Fruit fly (Drosophila melanogaster) whole organism, larva: Measurements from ENCODE around the gene ND-24.

Experiments
- noc ChIP-seq: fragments of 200-800 bp; sonication (Bioruptor generic); optimal IDR thresholded peaks from 3 replicates; lab custom pipeline; 2019; ENCODE audit warnings: missing biosample characterization, mild to moderate bottlenecking, missing genetic modification characterization, moderate library complexity

The ND-24 gene

DNA sequence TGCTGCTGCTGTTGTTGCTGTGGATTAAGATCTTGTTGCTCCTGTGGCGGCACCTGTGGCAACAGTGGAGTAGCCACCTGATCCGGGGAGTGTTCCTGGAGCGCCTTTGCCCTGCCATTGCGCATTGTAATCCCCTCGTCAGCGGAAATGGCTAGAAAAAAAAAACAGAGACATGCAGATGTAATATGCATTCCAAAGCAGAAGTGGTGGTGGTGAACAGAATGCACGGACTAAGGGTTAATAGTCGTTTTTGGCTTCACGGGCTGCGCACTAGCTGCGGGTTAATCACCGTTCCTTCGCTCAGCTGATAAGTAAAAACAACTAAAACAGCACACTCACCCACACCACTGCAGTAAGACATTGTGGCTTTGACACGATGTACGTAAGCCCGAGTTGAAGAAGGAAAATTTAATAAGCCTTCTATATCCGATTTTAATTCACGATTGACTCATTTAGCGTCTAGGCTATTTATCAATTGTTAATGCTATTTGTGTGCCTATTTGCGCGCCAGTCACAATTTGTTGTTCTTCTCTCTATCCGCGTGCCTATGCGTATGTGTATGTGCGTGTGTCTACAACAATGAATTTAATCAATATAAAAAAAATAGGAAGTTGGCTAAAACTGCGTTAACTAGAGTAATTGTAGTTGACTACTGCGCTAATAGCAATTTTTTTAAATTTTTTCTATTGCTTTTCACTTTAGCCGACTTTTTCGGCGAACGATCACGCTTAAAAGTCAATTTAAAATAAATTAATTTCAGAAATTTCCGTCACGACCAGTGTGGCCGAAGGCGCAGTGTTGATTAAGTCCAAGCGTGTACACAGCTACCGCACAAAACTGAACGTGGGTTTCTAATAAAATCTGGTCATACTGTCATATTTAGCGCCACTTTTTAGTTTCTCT is 4.5 kb upstream of the ND-24 start, which contains the start of gene stas:
Gene stas, minus strand, starts transcription at position 806 of the 903 bp plus-strand sequence.
- TF ChIP-seq noc (tag; lab: Kevin White, UChicago), result peak; percentile 10

DNA sequence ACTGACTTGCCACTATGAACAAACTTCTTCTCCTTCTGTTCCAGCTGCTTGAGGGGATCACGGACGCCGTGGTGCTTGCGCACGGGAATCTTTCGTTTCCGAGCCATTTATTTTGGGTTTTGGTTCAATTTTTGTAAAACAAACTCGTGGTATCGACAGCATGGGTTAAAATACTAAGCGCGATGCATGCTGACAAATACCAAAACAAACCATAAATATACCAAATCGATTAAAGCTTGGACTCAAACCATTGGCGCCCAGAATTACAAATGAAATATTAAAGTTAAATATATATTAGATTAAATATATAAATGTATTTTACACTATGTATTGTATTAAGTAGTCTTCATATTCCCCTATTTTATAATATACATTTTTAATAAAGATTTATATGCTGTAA is 2.6 kb upstream of the ND-24 start, which contains the start of gene CG8326:
Gene CG8326, minus strand, starts transcription at position 176 of the 400 bp plus-strand sequence.
- TF ChIP-seq noc (tag; lab: Kevin White, UChicago), result no peak

DNA sequence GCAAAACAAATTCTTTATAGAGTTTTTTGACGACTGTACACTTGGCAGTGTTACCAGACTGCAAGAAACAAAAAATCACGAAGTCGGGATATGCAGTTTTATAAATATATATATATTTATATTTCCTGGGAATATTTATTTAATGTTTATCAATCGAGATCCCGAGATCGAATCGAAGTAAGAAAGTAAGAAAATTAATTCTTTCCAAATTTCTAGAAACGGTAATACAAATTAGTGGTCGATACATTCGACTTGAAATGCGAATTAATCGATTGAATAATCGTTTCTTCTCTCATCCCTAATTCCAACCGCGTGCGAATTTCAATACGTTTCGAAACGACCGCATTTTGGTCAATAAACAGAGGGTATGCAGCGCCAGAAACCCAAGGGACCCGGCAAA is 4.1 kb downstream of the ND-24 start, which contains the start of the genes CG8289 and CG5800:
Gene CG8289, minus strand, starts transcription at position 44 of the 400 bp plus-strand sequence.
Gene CG5800, plus strand, starts transcription at position 281 of the 400 bp plus-strand sequence.
- no peak for TF ChIP-seq noc (tag; lab: Kevin White, UChicago)

DNA sequence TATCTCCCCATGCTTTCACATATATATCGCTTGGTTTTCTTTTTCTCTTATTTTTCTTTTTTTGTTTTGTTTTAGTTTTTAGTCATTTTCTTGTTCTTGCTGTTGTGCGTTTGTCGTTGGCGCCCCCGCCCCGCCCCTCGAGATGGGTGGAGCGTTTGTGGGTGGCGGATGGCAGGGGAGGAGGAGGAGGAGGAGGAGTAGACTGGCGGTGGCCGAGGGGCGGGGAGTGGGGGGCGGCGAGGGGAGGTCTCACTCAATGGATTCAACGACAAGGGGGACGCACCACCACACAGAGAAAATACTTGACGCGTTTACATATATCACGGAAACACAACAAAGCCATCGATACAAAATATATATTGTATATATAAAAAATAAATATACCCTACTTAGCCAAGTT is 8.9 kb downstream of the ND-24 start:
- TF ChIP-seq noc (tag; lab: Kevin White, UChicago), result no peak

DNA sequence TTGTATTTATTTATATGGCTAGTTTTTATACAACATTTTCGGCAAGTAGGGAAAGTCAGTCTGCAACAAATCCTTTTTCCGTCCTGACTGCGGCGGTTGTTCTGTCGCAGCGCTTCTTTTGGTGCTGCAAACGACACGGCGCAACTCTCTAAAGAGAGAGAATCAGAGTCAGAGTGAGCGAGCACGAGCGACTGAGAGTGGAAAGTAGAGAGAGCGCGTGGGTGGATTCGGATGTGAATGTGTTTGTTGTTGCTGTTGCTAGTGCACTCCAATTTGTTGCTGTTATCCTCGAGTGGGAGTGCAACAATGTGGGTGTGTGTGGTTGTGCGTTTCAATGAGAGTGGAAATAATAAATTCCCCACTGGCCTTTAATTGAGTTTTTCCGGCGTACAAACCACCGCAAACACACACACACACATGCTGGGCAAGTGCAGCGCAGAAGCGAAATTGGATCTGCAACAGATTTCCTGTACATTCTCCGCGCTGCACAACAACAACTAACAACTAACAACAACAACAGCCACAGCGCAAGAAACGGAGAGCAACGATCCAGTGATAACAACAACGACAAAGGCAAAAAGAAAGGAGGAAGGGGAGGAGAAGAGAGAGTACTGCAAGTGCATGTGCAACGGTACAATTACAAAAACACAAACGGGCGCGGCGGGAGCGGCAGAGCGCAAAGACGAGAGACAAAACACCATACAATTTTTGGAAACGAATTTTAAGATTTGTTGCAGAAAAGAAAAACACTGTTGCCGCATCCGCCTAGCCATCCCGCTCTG is 19.5 kb downstream of the ND-24 start:
- no peak for TF ChIP-seq noc (tag; lab: Kevin White, UChicago)

DNA sequence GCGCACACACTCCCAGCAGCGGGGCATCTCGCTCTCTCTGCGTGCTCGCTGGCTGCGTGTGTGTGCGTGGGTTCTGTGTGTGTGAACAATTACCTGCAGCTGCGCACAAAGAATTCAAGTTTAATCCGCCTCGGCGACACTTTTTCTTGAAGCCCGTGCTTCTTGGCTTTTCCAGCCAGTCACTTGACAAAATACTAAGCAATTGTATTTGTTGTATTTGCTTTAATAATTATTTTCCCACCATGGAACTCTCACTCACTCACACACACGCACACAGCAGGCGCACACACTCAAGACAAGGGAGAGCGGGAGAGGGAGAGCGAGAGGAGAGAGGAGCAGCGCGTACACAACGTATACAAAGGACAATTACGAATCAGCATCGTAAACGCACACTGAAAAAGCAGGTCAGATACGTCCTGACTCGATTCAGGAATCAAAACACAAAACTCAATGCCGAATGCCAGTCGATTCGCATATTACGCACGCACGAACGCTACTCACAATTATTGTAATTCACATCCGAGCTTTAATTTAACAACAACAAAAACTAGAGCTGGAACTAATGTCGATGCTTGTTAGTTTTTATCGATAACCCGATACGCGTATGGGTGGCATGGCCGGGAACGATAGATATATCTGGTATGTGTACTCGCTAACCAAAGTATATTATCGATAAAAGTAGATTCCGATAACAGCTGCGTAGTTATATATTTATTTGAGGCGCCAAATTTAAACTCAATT is 20.3 kb downstream of the ND-24 start, which contains the start of gene RhoGAPp190:
Gene RhoGAPp190, minus strand, starts transcription at position 565 of the 741 bp plus-strand sequence.
- no peak for TF ChIP-seq noc (tag; lab: Kevin White, UChicago)

DNA sequence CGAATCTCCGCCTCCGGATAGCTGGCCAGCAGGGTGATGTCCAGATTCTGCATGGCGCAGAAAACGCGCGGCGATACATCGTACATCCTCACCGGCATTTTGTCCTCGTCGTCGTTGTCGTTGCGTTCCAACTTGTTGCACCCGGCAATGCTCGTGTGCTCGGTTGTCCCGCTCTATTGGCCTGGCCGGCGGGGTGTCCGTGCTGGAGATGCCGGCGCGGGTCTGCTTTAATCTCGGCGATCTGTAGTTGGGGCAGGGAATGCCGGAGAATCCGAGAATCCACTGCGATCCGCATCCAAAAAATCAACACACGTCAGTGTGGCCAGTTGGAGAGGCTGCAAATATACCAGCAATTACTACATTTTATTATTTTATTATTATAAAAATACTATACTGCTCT is 24.6 kb downstream of the ND-24 start, which contains the start of gene IntS2:
Gene IntS2, minus strand, starts transcription at position 318 of the 400 bp plus-strand sequence.
- TF ChIP-seq noc (tag; lab: Kevin White, UChicago), result no peak

DNA sequence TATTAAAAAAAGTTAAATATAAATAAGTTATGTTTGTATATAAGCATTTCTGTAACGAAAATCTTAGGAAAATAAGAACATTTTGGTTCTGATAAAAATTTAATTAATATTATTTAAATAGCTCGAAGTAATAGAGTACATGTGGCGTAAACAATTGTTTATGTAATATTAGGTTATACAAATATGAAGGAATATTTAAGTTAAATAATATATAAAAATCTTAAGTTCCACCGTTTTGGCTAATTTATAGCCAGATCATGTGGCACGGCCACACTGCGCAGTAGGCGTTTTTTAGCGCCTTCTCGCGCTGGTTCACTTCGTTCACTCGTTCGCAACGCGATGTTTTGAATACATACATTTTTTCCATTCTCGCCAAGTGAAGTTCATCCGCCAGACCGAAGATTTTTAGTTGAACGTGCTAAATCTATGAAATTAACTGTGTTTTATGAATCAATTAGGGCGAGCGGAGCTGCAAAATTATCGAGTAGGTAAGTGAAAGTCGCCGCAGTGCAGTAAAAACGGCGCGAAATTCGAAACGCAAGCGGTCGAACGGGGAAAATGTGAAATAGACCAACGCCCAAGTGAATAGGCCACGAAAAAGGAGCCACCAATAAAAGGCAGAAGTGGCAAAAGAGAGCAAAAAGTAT is 25.3 kb downstream of the ND-24 start, which contains the start of gene beta-Spec:
Gene beta-Spec, plus strand, starts transcription at position 323 of the 647 bp plus-strand sequence.
- no peak for TF ChIP-seq noc (tag; lab: Kevin White, UChicago)

DNA sequence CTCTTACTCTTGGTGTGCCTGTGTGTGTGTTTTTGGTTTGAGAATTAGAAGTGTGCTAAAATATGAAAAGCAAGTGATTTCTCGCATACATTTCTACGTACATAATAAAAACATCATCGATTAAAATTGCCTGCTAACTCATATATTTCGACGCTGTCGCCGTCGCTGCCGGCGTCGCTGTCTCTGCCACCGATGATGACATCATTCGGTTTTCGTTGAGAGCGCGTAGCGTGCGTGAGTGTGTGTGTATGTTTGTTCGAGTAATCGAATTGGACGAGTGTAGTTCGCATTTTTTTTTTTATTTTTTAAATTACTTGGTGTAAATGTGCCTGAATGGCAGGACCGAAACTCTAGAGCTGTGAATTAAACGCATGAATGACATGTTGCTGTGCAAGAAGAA is 25.8 kb downstream of the ND-24 start:
- TF ChIP-seq noc (tag; lab: Kevin White, UChicago), result peak; percentile 10

DNA sequence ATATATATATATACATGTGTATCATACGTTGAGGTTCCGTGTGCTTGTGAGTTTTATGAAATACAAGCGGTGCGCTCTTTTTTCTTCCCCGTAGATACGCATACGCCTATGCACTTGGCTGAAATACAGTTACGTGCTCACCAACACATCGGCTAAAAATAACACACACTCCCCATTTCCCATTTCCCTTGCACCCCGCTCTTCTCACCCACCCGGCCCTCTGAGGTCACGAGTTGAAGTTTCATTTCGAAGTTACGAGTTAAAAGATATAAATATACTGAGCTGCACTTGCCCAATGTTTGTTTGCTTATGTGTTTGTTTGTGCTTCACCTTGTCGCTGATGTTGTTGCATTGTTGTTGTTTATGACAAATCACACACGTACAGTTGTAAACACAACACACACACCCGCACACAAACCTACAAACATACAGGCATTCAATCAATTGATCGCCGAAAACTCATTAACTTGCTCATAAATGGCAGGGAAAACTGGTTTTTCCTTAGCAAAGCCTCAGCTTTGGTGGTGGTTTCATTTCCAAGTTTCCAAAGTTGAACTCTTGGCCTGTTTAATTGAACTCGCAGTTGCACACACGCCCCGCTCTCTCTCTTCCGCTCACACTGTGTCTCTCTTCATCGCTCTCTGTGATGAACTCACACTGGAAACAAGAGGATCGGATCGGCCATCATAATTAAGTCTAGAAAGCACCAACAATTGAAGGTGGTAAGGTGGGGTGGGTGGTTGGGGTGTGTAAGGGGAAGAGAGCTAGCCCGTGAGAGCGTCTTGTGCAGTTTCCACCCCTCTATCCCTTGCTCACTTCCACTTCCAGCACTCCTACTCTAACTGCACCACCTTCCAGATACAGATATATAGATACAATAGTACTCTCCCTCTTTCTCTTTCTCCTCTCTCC is 26.6 kb downstream of the ND-24 start:
- TF ChIP-seq noc (tag; lab: Kevin White, UChicago), result no peak

DNA sequence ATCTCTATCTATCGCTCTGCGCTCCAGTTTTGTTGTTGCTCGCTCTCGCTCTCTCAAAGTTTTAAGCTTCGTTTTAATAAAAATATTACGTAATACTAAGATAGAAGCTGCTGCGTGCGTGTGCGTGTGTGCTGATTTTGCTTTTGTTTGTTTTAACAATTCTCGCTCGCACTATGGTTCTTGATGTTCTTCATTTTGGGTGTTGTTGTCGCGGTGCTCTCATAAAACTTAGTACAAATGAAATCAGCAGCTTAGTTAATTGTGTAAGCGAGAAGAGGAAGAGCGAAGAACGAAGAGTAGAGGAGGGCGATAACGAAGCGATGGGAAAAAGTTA is 27.2 kb downstream of the ND-24 start:
- peak; percentile 41 for TF ChIP-seq noc (tag; lab: Kevin White, UChicago)

DNA sequence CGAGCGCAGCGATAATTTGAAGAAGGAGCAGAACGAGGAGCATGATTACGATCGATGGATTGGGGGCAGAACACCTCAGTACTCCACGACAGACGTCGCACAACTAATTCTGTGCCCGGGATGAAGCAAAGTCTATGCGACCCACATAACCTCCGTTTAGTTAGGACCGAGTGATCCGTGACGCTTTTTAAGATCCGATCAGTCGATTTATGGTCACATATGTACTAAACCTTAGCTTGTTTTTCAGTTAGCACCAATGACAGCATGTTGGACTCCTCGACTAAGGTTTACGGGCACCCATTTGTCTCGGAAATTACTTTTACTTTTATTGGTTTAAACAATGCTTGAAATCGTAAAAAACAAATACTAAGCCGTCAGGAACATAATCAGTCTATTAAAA is 39.9 kb downstream of the ND-24 start, which contains the start of gene CG12990:
Gene CG12990, minus strand, starts transcription at position 101 of the 400 bp plus-strand sequence.
- TF ChIP-seq noc (tag; lab: Kevin White, UChicago), result no peak

DNA sequence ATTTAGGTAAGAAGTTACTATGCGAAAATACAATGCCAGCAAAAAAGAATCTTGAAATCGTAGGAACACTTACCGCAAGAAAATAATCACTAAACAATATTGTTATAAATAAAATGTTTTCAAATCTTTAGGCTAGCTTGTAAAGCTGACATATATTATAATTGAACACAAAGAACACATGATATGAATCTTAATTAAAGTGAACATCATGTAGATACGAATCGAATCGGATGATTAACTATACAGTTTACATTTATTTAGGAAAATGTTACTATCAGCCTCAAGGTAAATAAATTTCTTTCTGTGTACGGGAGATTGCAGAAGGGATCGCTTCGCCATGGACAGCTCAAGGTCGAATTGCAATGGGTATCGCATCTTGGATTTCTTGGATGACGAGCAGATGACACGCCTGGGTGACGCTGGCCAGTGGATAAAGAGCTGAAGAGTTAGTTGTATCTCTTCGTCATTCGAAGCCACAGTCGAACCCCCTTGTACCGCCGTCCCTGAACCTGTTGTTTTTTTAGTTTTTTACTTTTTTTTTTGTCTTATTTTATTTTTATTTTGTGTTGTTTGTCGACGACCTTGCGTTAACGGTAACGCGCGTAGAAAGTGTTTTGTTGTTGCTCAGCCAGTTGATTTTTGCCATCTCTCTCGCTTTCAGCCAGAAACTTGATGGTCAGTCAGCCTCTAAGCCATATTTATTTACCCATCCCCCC is 46.2 kb downstream of the ND-24 start:
- TF ChIP-seq noc (tag; lab: Kevin White, UChicago), result no peak
